Fruit fly (Drosophila melanogaster): ENCODE data around the gene CBP.

Gene CBP

dm6 chrX:7332091-7332490 is 5.1 kb upstream of the CBP start, which contains the start of gene CG42780:
TSS of gene CG42780 (minus strand) at chrX:7332191.
- TF ChIP-seq psq (optimal IDR thresholded peaks at IDR 0.05) (no peak), Myc (optimal IDR thresholded peaks at IDR 0.05) (no peak), ttk (optimal IDR thresholded peaks at IDR 0.05) (no peak), insv (optimal IDR thresholded peaks at IDR 0.05) (no peak), h (optimal IDR thresholded peaks at IDR 0.05) (no peak), Sin3A (optimal IDR thresholded peaks at IDR 0.05) (no peak)

DNA sequence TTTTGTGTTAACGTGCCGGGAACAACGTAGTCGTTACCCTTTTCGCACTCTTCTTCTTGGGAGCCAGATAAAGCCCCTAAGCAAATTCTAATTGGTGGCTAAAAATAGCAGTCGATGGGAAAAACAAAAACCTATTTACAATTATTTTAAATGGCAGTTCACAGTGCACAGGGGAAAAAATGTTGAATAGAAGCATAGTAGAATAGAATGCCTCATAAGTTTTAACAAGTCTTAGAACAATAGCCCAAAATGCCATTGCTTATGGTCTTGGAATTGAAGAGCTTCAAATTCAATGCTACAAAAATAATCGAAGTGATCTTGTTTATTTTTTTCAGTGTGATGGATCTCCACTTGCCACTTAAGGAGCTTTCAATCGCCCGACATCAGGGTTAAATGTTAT is 4.7 kb upstream of the CBP start:
- TF ChIP-seq Sin3A (optimal IDR thresholded peaks at IDR 0.05) = no peak
- TF ChIP-seq h (optimal IDR thresholded peaks at IDR 0.05) = no peak

dm6 chrX:7333298-7333743 is 3.8 kb upstream of the CBP start:
- TF ChIP-seq h (optimal IDR thresholded peaks at IDR 0.05) = no peak
- no peak for TF ChIP-seq insv (optimal IDR thresholded peaks at IDR 0.05)
- no peak for TF ChIP-seq ttk (optimal IDR thresholded peaks at IDR 0.05)
- TF ChIP-seq psq (optimal IDR thresholded peaks at IDR 0.05) = no peak
- TF ChIP-seq Sin3A (optimal IDR thresholded peaks at IDR 0.05) = no peak
- TF ChIP-seq Myc (optimal IDR thresholded peaks at IDR 0.05) = no peak

DNA sequence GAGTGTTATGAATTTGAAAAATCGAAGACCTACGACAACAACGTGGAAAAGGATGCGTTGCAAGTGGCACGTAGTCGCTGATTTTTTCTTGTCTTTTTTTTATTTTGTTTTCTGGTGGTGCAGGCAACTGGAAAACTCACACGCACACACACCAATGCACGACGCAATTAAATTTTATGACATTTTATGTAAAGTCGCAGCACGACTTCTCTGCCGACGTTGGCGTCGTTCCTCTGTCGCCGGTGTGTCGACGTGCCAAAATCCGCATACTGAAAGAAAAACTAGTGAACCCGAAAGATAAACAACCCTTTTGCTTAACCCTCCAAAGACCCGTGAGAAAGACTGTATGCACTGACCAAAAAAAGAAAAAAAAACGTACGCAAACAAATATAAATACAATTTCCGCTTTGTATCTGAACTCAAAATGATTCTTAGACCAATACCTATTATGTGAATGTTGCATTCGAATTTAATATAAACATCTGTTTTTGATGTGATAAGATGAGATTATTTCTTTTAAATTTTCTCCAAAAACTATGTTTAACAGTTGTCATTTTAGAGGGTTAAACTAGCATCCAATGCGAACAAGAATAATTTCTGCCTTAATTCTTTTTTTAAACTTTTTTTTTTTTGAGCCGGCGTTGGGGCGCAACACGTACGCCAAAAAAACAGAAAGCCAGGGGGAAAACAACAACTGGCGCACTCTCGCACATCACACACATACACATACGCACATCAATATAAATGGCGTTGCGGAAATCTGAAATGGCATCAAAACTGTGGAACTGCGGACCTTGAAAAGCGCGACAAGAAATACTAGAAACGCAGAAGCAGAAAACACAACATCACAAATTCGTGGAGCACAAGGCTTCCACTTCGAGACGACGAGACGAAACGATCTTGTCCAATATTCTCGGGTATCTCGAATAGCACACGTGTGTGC is 3.0 kb upstream of the CBP start:
- no peak for TF ChIP-seq insv (optimal IDR thresholded peaks at IDR 0.05)
- TF ChIP-seq Sin3A (optimal IDR thresholded peaks at IDR 0.05) = no peak

DNA sequence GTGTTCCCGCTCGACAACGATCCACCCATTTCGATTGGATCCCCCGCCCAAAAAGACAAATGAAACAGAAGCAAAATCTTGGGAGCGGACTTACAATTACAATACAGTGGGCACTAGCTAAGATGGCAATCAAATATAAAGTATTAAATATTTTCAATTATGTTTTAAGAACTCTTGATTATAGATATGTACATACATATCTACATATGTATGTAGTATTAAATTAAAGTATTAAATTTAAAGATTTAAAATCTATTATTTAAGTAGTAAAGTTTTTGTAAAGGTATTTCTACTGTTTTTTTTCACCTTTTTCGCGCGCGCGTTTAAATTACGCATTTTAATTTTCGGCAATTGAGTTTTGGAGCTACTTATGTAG is 2.4 kb upstream of the CBP start:
- TF ChIP-seq h (optimal IDR thresholded peaks at IDR 0.05) (no peak), psq (optimal IDR thresholded peaks at IDR 0.05) (no peak), insv (optimal IDR thresholded peaks at IDR 0.05) (no peak), ttk (optimal IDR thresholded peaks at IDR 0.05) (no peak), Sin3A (optimal IDR thresholded peaks at IDR 0.05) (no peak), Myc (optimal IDR thresholded peaks at IDR 0.05) (no peak)

DNA sequence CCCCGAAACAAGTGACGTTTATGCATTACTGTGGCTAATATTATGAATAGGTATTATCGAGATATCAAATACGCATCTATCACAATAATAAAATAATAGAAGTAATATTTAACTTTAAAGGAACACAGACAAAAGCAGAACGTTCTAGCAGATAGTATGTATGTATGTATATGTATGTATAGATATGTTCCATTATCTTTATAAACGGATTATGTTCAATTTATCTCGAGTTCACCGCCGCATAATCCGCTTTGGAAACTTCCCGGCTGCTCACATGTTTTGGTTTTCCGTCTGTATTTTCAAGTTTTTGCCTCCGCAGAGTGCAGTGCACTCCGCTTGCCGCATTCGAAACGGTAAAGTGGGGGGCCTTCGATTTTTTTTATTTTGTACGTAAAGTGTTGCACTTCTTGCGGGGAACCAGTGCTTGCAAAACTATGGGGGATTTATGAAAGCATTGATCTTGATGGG is 1.6 kb upstream of the CBP start:
- no peak for TF ChIP-seq Sin3A (optimal IDR thresholded peaks at IDR 0.05)

- TF ChIP-seq h (optimal IDR thresholded peaks at IDR 0.05) (no peak), insv (optimal IDR thresholded peaks at IDR 0.05) (no peak), ttk (optimal IDR thresholded peaks at IDR 0.05) (no peak), Myc (optimal IDR thresholded peaks at IDR 0.05) (no peak), psq (optimal IDR thresholded peaks at IDR 0.05) (no peak), Sin3A (optimal IDR thresholded peaks at IDR 0.05) (no peak)
Measured at dm6 chrX:7336121-7336961, 811 bp upstream of the CBP start.

- no peak for TF ChIP-seq h (optimal IDR thresholded peaks at IDR 0.05)
- TF ChIP-seq ttk (optimal IDR thresholded peaks at IDR 0.05) = no peak
- TF ChIP-seq psq (optimal IDR thresholded peaks at IDR 0.05) = no peak
- no peak for TF ChIP-seq insv (optimal IDR thresholded peaks at IDR 0.05)
- TF ChIP-seq Sin3A (optimal IDR thresholded peaks at IDR 0.05) = no peak
- no peak for TF ChIP-seq Myc (optimal IDR thresholded peaks at IDR 0.05)
Measured at dm6 chrX:7337975-7338374, 823 bp downstream of the CBP start.

DNA sequence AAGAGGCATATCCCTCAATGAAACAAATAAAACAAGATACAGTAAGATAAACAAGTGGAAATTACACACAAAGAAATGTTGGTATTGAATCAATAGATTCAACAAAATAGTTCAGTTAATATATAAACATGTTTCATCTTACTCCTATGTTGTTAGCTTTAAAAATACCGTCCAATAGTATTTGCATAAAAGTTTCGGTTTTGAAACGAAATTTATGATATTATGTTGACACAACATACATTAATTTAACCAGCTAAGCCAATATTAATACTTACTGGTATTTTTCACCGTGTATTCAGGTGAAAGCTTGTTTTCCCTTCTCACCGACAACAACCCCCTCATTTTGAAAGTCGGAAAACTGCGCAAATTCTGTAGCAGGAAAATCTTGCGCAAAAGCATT is 1.4 kb downstream of the CBP start:
- no peak for TF ChIP-seq h (optimal IDR thresholded peaks at IDR 0.05)
- TF ChIP-seq ttk (optimal IDR thresholded peaks at IDR 0.05) = no peak
- no peak for TF ChIP-seq insv (optimal IDR thresholded peaks at IDR 0.05)
- TF ChIP-seq Myc (optimal IDR thresholded peaks at IDR 0.05) = no peak
- TF ChIP-seq psq (optimal IDR thresholded peaks at IDR 0.05) = no peak
- no peak for TF ChIP-seq Sin3A (optimal IDR thresholded peaks at IDR 0.05)

DNA sequence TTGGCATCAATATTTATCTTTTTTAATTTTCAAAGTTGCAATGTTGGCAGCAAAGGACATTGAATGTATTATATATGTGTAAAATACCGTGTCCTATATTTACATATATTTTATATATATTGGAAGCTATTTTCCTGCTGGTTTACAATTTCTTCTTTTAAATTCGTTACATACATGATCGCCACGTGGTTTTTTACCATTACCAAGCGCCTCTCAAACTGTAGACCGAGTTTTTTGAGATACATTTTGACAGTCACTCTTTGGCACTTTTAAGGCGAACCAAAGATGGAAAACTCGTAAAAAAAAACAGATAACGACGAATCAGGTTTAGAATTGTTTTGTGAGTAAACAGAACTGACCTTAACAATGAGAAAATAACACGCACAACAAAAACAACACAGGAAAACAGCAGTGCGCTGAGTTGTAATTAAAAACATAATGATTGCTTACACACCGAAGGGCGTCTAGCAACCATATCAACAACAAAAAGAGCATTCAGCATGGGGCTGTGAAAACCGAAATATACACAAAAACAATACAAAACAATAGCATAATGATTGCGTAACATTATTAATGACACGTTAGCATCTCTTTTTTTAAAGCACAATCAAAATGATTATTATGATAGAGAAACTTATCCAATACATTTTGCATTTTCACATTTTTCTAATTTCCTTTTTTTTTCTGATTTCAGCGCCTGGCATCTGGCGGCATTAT is 2.6 kb downstream of the CBP start:
- no peak for TF ChIP-seq psq (optimal IDR thresholded peaks at IDR 0.05)

dm6 chrX:7340667-7341066 is 3.5 kb downstream of the CBP start:
- TF ChIP-seq insv (optimal IDR thresholded peaks at IDR 0.05) (no peak), ttk (optimal IDR thresholded peaks at IDR 0.05) (no peak), Sin3A (optimal IDR thresholded peaks at IDR 0.05) (no peak), Myc (optimal IDR thresholded peaks at IDR 0.05) (no peak), h (optimal IDR thresholded peaks at IDR 0.05) (no peak), psq (optimal IDR thresholded peaks at IDR 0.05) (no peak)

dm6 chrX:7342998-7343397 is 5.8 kb downstream of the CBP start:
- TF ChIP-seq psq (optimal IDR thresholded peaks at IDR 0.05) (no peak), h (optimal IDR thresholded peaks at IDR 0.05) (no peak), Myc (optimal IDR thresholded peaks at IDR 0.05) (no peak), ttk (optimal IDR thresholded peaks at IDR 0.05) (no peak), insv (optimal IDR thresholded peaks at IDR 0.05) (no peak), Sin3A (optimal IDR thresholded peaks at IDR 0.05) (no peak)
